Worm (Caenorhabditis elegans): ENCODE measurements around the gene F14D7.18.

ce11 chrV:14299569-14300064 is 9.1 kb upstream of the F14D7.18 start, which contains the start of the genes spig-3 and F14D7.12:
- TF ChIP-seq unc-62 (GFP tag; optimal IDR thresholded peaks at IDR 0.05) (no peak), nhr-237 (tag; optimal IDR thresholded peaks at IDR 0.05) (no peak)

All from whole organism, mixed stage, embryonic.